Fruit fly (Drosophila melanogaster): ENCODE data around the gene CG32277.

CG32277 gene

dm6 chr3L:3249997-3250774, 44.9 kb upstream of the CG32277 start (continued):
- TF ChIP-seq en (GFP tag; optimal IDR thresholded peaks at IDR 0.05) (peak; percentile 80), Dek (tag; optimal IDR thresholded peaks at IDR 0.05) (peak; percentile 89), Scr (GFP tag; IDR thresholded peaks at IDR 0.05; ENCODE audit: partially characterized antibody) (no peak), CG18262 (tag; optimal IDR thresholded peaks at IDR 0.05) (peak; percentile 98), Sin3A (optimal IDR thresholded peaks at IDR 0.05) (no peak), Xbp1 (GFP tag; optimal IDR thresholded peaks at IDR 0.05) (peak; percentile 96), p53 (GFP tag; optimal IDR thresholded peaks at IDR 0.05) (peak; percentile 65), otp (GFP tag; IDR thresholded peaks at IDR 0.05) (peak; percentile 77), CG15601 (tag; optimal IDR thresholded peaks at IDR 0.05) (peak; percentile 94), Aef1 (GFP tag; IDR thresholded peaks at IDR 0.05) (peak; percentile 79), Atf-2 (GFP tag; optimal IDR thresholded peaks at IDR 0.05) (peak; percentile 97), Kr (GFP tag; optimal IDR thresholded peaks at IDR 0.05) (peak; percentile 15), grn (GFP tag; optimal IDR thresholded peaks at IDR 0.05) (peak; percentile 99), CG14050 (GFP tag; IDR thresholded peaks at IDR 0.05) (peak; percentile 60; the same call in 2 of the 3 replicates), CG6813 (GFP tag; optimal IDR thresholded peaks at IDR 0.05) (peak; percentile 84), CG8359 (GFP tag; optimal IDR thresholded peaks at IDR 0.05; ENCODE audit: borderline replicate concordance) (peak; percentile 86), CG31388 (GFP tag; optimal IDR thresholded peaks at IDR 0.05) (peak; percentile 78), eyg (GFP tag; optimal IDR thresholded peaks at IDR 0.05) (peak; percentile 76), Neu2 (GFP tag; optimal IDR thresholded peaks at IDR 0.05; ENCODE audit: borderline replicate concordance) (peak; percentile 64), Gug (GFP tag; IDR thresholded peaks at IDR 0.05) (peak; percentile 85), usp (GFP tag; optimal IDR thresholded peaks at IDR 0.05) (no peak), stwl (tag; optimal IDR thresholded peaks at IDR 0.05) (no peak), caup (GFP tag; optimal IDR thresholded peaks at IDR 0.05; ENCODE audit: severe bottlenecking) (peak; percentile 91), Hand (GFP tag; optimal IDR thresholded peaks at IDR 0.05) (peak; percentile 90), pzg (GFP tag; optimal IDR thresholded peaks at IDR 0.05) (no peak), cad (GFP tag; optimal IDR thresholded peaks at IDR 0.05) (no peak), Usf (GFP tag; optimal IDR thresholded peaks at IDR 0.05) (peak; percentile 96), CG32772 (GFP tag; IDR thresholded peaks at IDR 0.05) (peak; percentile 72), HLH54F (GFP tag; optimal IDR thresholded peaks at IDR 0.05) (peak; percentile 95), CG4424 (GFP tag; optimal IDR thresholded peaks at IDR 0.05) (peak; percentile 97), jigr1 (GFP tag; IDR thresholded peaks at IDR 0.05) (peak; percentile 87), Dp (GFP tag; optimal IDR thresholded peaks at IDR 0.05) (peak; percentile 8), ATbp (GFP tag; optimal IDR thresholded peaks at IDR 0.05) (peak; percentile 89), BtbVII (GFP tag; optimal IDR thresholded peaks at IDR 0.05) (peak; percentile 91), sim (GFP tag; IDR thresholded peaks at IDR 0.05) (peak; percentile 58; the same call in 1 of the 2 replicates), kni (GFP tag; optimal IDR thresholded peaks at IDR 0.05) (peak; percentile 93), CG2116 (GFP tag; optimal IDR thresholded peaks at IDR 0.05) (peak; percentile 68), Jarid2 (GFP tag; optimal IDR thresholded peaks at IDR 0.05) (peak; percentile 74), CG2875 (GFP tag; optimal IDR thresholded peaks at IDR 0.05) (peak; percentile 92), HLH3B (GFP tag; IDR thresholded peaks at IDR 0.05) (peak; percentile 85), CG18599 (GFP tag; optimal IDR thresholded peaks at IDR 0.05) (peak; percentile 93), az2 (GFP tag; optimal IDR thresholded peaks at IDR 0.05) (peak; percentile 97), CG17361 (GFP tag; IDR thresholded peaks at IDR 0.05) (peak; percentile 99), kah (GFP tag; optimal IDR thresholded peaks at IDR 0.05) (peak; percentile 73), Dip2 (GFP tag; IDR thresholded peaks at IDR 0.05) (no peak), CG7357 (GFP tag; IDR thresholded peaks at IDR 0.05) (peak; percentile 86), wek (GFP tag; optimal IDR thresholded peaks at IDR 0.05) (no peak), CG14667 (GFP tag; IDR thresholded peaks at IDR 0.05) (peak; percentile 83), Opbp (GFP tag; IDR thresholded peaks at IDR 0.05; ENCODE audit: partially characterized antibody) (no peak)

All from whole organism, embryonic.